Worm (Caenorhabditis elegans) whole organism, L4 larva: Measurements from ENCODE around the gene npp-18.

Experiments
- D1046.2 ChIP-seq: fragments of 200-800 bp; sonication (Bioruptor generic); IDR thresholded peaks from 2 replicates; pipeline ENCODE4 v1.3.6; 2022; ENCODE audit warnings: missing genetic modification characterization, missing compliant biosample characterization
- F10B5.3 ChIP-seq: sonication (generic microtip); optimal IDR thresholded peaks from 2 replicates; lab custom pipeline; 2016; ENCODE audit warnings: mild to moderate bottlenecking, missing genetic modification characterization, missing compliant biosample characterization
- T26A8.4 ChIP-seq: fragments of 200-800 bp; sonication (Bioruptor generic); IDR thresholded peaks from 2 replicates; pipeline ENCODE4 v1.3.6; 2022; ENCODE audit warnings: missing genetic modification characterization, missing compliant biosample characterization
- Y5F2A.4 ChIP-seq: fragments of 200-800 bp; sonication (Bioruptor generic); optimal IDR thresholded peaks from 2 replicates; lab custom pipeline; 2018; ENCODE audit warnings: mild to moderate bottlenecking, missing genetic modification characterization, missing compliant biosample characterization
- aha-1 ChIP-seq: fragments of 150-350 bp; peaks from one replicate; lab custom pipeline; 2014; ENCODE audit warnings: missing biosample characterization, missing genetic modification characterization
- attf-4 ChIP-seq: sonication (generic microtip); optimal IDR thresholded peaks from 3 replicates; lab custom pipeline; 2017; ENCODE audit warnings: missing biosample characterization, missing genetic modification characterization
- ceh-44 ChIP-seq: fragments of 200-800 bp; sonication (Bioruptor generic); IDR thresholded peaks from 2 replicates; pipeline ENCODE4 v1.3.6; 2022; ENCODE audit warnings: missing genetic modification reagents, missing genetic modification characterization, missing compliant biosample characterization
- ctbp-1 ChIP-seq: fragments of 200-800 bp; sonication (Bioruptor generic); IDR thresholded peaks from 2 replicates; pipeline ENCODE4 v1.3.6; 2022; ENCODE audit warnings: missing genetic modification reagents, missing genetic modification characterization, missing compliant biosample characterization
- daf-12 ChIP-seq: fragments of 150-350 bp; optimal IDR thresholded peaks from 2 replicates; lab custom pipeline; 2014; ENCODE audit warnings: missing biosample characterization, missing genetic modification reagents, missing genetic modification characterization
- daf-19 ChIP-seq: fragments of 200-800 bp; sonication (Bioruptor generic); conservative IDR thresholded peaks from 2 replicates; pipeline ENCODE4 v1.3.6; 2022; ENCODE audit warnings: missing genetic modification characterization, missing compliant biosample characterization
- dmd-6 ChIP-seq: fragments of 200-800 bp; sonication (Bioruptor generic); IDR thresholded peaks from 2 replicates; pipeline ENCODE4 v1.3.6; 2022; ENCODE audit warnings: missing genetic modification reagents, missing genetic modification characterization, missing compliant biosample characterization
- dmd-8 ChIP-seq: fragments of 200-800 bp; sonication (Bioruptor generic); IDR thresholded peaks from 2 replicates; pipeline ENCODE4 v1.3.6; 2022; ENCODE audit warnings: missing genetic modification characterization, missing compliant biosample characterization
- duxl-1 ChIP-seq: sonication (generic microtip); optimal IDR thresholded peaks from 2 replicates; lab custom pipeline; 2016; ENCODE audit warnings: mild to moderate bottlenecking, missing genetic modification characterization, moderate library complexity, missing compliant biosample characterization; ENCODE audit not compliant: poor library complexity
- dve-1 ChIP-seq: sonication (generic microtip); optimal IDR thresholded peaks from 2 replicates; lab custom pipeline; 2017; ENCODE audit warnings: antibody characterized with exemption, mild to moderate bottlenecking, missing genetic modification characterization, missing compliant biosample characterization; ENCODE audit not compliant: insufficient read depth
- egl-27 ChIP-seq: sonication (generic microtip); optimal IDR thresholded peaks from 3 replicates; lab custom pipeline; 2017; ENCODE audit warnings: missing biosample characterization, missing genetic modification reagents, missing genetic modification characterization
- egl-43 ChIP-seq: fragments of 200-800 bp; sonication (Bioruptor generic); IDR thresholded peaks from 2 replicates; pipeline ENCODE4 v1.3.6; 2022; ENCODE audit warnings: missing genetic modification reagents, missing genetic modification characterization, missing compliant biosample characterization
- fkh-10 ChIP-seq: fragments of 150-350 bp; optimal IDR thresholded peaks from 2 replicates; lab custom pipeline; 2014; ENCODE audit warnings: missing biosample characterization, missing genetic modification reagents, missing genetic modification characterization
- fos-1 ChIP-seq: fragments of 150-350 bp; optimal IDR thresholded peaks from 2 replicates; lab custom pipeline; 2014; ENCODE audit warnings: missing biosample characterization, missing genetic modification characterization
- hif-1 ChIP-seq, 2 experiments: sonication (generic microtip); optimal IDR thresholded peaks; 2 replicates each; lab custom pipeline; 2016 to 2017; ENCODE audit warnings: missing compliant biosample characterization in 2 of 2, missing genetic modification characterization in 2 of 2, missing genetic modification reagents in 2 of 2, missing genotype in 2 of 2, mild to moderate bottlenecking in 1 of 2
- lir-3 ChIP-seq: sonication (generic microtip); optimal IDR thresholded peaks from 2 replicates; lab custom pipeline; 2016; ENCODE audit warnings: mild to moderate bottlenecking, missing genetic modification characterization, missing compliant biosample characterization
- lsy-2 ChIP-seq, 2 experiments: fragments of 150-350 bp in 1 of 2; sonication (generic microtip) in 1 of 2; optimal IDR thresholded peaks; 2 replicates each; lab custom pipeline; 2014 to 2017; ENCODE audit warnings: missing biosample characterization in 2 of 2, missing genetic modification characterization in 2 of 2
- madf-5 ChIP-seq, 2 experiments: fragments of 200-800 bp; sonication (Bioruptor generic); IDR thresholded peaks; 2 replicates each; pipeline ENCODE4 v1.3.6; 2022; ENCODE audit warnings: missing compliant biosample characterization in 2 of 2, missing genetic modification characterization in 2 of 2
- mdt-29 ChIP-seq: fragments of 200-800 bp; sonication (Bioruptor generic); IDR thresholded peaks from 2 replicates; pipeline ENCODE4 v1.3.6; 2022; ENCODE audit warnings: missing genetic modification reagents, missing genetic modification characterization, missing compliant biosample characterization
- mep-1 ChIP-seq: fragments of 150-350 bp; sonication (generic microtip); optimal IDR thresholded peaks from 3 replicates; lab custom pipeline; 2014; ENCODE audit warnings: missing biosample characterization, missing genetic modification characterization
- mxl-2 ChIP-seq: fragments of 200-800 bp; sonication (Bioruptor generic); conservative IDR thresholded peaks from 2 replicates; pipeline ENCODE4 v1.3.6; 2022; ENCODE audit warnings: missing genetic modification reagents, missing genetic modification characterization, missing compliant biosample characterization
- mxl-3 ChIP-seq: fragments of 200-800 bp; sonication (Bioruptor generic); optimal IDR thresholded peaks from 2 replicates; lab custom pipeline; 2018; ENCODE audit warnings: mild to moderate bottlenecking, missing genetic modification characterization, missing compliant biosample characterization
- nhr-102 ChIP-seq: sonication (generic microtip); optimal IDR thresholded peaks from 2 replicates; lab custom pipeline; 2016; ENCODE audit warnings: mild to moderate bottlenecking, missing genetic modification characterization, moderate library complexity, missing compliant biosample characterization
- nhr-11 ChIP-seq: fragments of 150-350 bp; optimal IDR thresholded peaks from 2 replicates; lab custom pipeline; 2014; ENCODE audit warnings: missing biosample characterization, missing genetic modification characterization
- nhr-111 ChIP-seq: fragments of 200-800 bp; sonication (Bioruptor generic); optimal IDR thresholded peaks from 2 replicates; lab custom pipeline; 2018; ENCODE audit warnings: mild to moderate bottlenecking, missing genetic modification characterization, missing compliant biosample characterization
- nhr-42 ChIP-seq: fragments of 200-800 bp; sonication (Bioruptor generic); IDR thresholded peaks from 2 replicates; pipeline ENCODE4 v1.3.6; 2022; ENCODE audit warnings: missing genetic modification characterization, missing compliant biosample characterization
- nhr-76 ChIP-seq: fragments of 150-350 bp; optimal IDR thresholded peaks from 2 replicates; lab custom pipeline; 2014; ENCODE audit warnings: missing biosample characterization, missing genetic modification characterization
- nhr-77 ChIP-seq: fragments of 150-350 bp; optimal IDR thresholded peaks from 2 replicates; lab custom pipeline; 2014; ENCODE audit warnings: missing biosample characterization, missing genetic modification characterization
- php-3 ChIP-seq: fragments of 200-800 bp; sonication (Bioruptor generic); IDR thresholded peaks from 2 replicates; pipeline ENCODE4 v1.3.6; 2022; ENCODE audit warnings: missing genetic modification reagents, missing genetic modification characterization, missing compliant biosample characterization
- rbr-2 ChIP-seq: sonication (generic microtip); optimal IDR thresholded peaks from 2 replicates; lab custom pipeline; 2016; ENCODE audit warnings: missing genotype, missing genetic modification characterization, missing compliant biosample characterization
- sdz-12 ChIP-seq: fragments of 200-800 bp; sonication (Bioruptor generic); optimal IDR thresholded peaks from 2 replicates; lab custom pipeline; 2018; ENCODE audit warnings: mild to moderate bottlenecking, missing genetic modification characterization, missing compliant biosample characterization
- spr-1 ChIP-seq: sonication (generic microtip); optimal IDR thresholded peaks from 2 replicates; lab custom pipeline; 2016; ENCODE audit warnings: mild to moderate bottlenecking, missing genetic modification characterization, missing compliant biosample characterization
- unc-39 ChIP-seq: sonication (generic microtip); optimal IDR thresholded peaks from 2 replicates; lab custom pipeline; 2017; ENCODE audit warnings: missing biosample characterization, missing genetic modification characterization
- unc-62 ChIP-seq, 3 experiments: fragments of 150-350 bp in 1 of 3; sonication (generic microtip); optimal IDR thresholded peaks in 2 of 3; peaks in 1 of 3; 1 replicate in 1 of 3; 2 replicates in 2 of 3; lab custom pipeline; 2014 to 2017; ENCODE audit warnings: missing biosample characterization in 3 of 3, missing genetic modification characterization in 3 of 3, missing genetic modification reagents in 3 of 3, missing genotype in 1 of 3
- zag-1 ChIP-seq: fragments of 150-350 bp; optimal IDR thresholded peaks from 2 replicates; lab custom pipeline; 2014; ENCODE audit warnings: missing biosample characterization, missing genetic modification characterization
- zfp-2 ChIP-seq: sonication (generic microtip); optimal IDR thresholded peaks from 2 replicates; lab custom pipeline; 2016; ENCODE audit warnings: mild to moderate bottlenecking, missing genetic modification characterization, missing compliant biosample characterization
- zip-11 ChIP-seq: fragments of 200-800 bp; sonication (Bioruptor generic); IDR thresholded peaks from 2 replicates; pipeline ENCODE4 v1.3.6; 2022; ENCODE audit warnings: missing genetic modification characterization, missing compliant biosample characterization

npp-18 gene

ce11 chrIII:13275784-13276183 lies 20.9 kb upstream of the npp-18 start (continued):
- TF ChIP-seq unc-39 (no peak), dmd-6 (GFP tag; lab: Robert Waterston, UW) (peak; percentile 36; the same call in 1 of the 2 replicates), nhr-11 (peak; percentile 39), attf-4 (tag; lab: Kevin White, UChicago) (no peak), php-3 (GFP tag; lab: Robert Waterston, UW) (no peak), nhr-111 (no peak), dve-1 (tag; lab: Kevin White, UChicago) (peak; percentile 60), madf-5 (GFP tag; IDR thresholded peaks at IDR 0.05; lab: Robert Waterston, UW) (no peak), dmd-8 (no peak), zag-1 (peak; percentile 56), zip-11 (GFP tag; lab: Robert Waterston, UW) (no peak), F10B5.3 (tag; lab: Kevin White, UChicago) (no peak), D1046.2 (GFP tag; lab: Robert Waterston, UW) (no peak), nhr-42 (GFP tag; lab: Robert Waterston, UW) (no peak), fos-1 (tag; lab: Kevin White, UChicago) (no peak), zfp-2 (tag; lab: Kevin White, UChicago) (no peak), mdt-29 (GFP tag; lab: Robert Waterston, UW) (no peak), Y5F2A.4 (no peak), mep-1 (tag; lab: Kevin White, UChicago) (peak; percentile 74), lir-3 (tag; lab: Kevin White, UChicago) (no peak), rbr-2 (tag; lab: Kevin White, UChicago) (peak; percentile 83), daf-12 (no peak), egl-27 (no peak), unc-62 (GFP tag; optimal IDR thresholded peaks at IDR 0.05 in 1 of 2; lab: Kevin White, UChicago) (peak in 1 of 2 experiments; percentile 99), unc-62 (tag; optimal IDR thresholded peaks at IDR 0.05; lab: Kevin White, UChicago) (no peak), spr-1 (tag; lab: Kevin White, UChicago) (no peak), egl-43 (GFP tag; lab: Robert Waterston, UW) (peak; percentile 85; the same call in 1 of the 2 replicates), nhr-102 (tag; lab: Kevin White, UChicago) (no peak), T26A8.4 (GFP tag; lab: Robert Waterston, UW) (0 out of 2 replicates have a peak, but pooled peaks have one; percentile 25), nhr-77 (tag; lab: Kevin White, UChicago) (no peak), sdz-12 (peak; percentile 15), lsy-2 (tag; optimal IDR thresholded peaks at IDR 0.05; lab: Kevin White, UChicago) (peak; percentile 21 to 80), ctbp-1 (peak; percentile 80), mxl-2 (GFP tag; lab: Robert Waterston, UW) (no peak)

ce11 chrIII:13276958-13277357 lies 19.7 kb upstream of the npp-18 start, which contains the start of gene unc-64:
Gene unc-64, plus strand, starts transcription at chrIII:13277258.
- TF ChIP-seq mxl-3 (GFP tag; lab: Kevin White, UChicago) (no peak), nhr-76 (tag; lab: Kevin White, UChicago) (no peak), duxl-1 (tag; lab: Kevin White, UChicago) (no peak), daf-19 (GFP tag; lab: Robert Waterston, UW) (no peak)

- TF ChIP-seq aha-1 (tag; lab: Kevin White, UChicago) = peak; percentile 19
- TF ChIP-seq hif-1 (tag; optimal IDR thresholded peaks at IDR 0.05; lab: Kevin White, UChicago) = no peak
- peak in 1 of 2 experiments; percentile 73 for TF ChIP-seq unc-62 (GFP tag; optimal IDR thresholded peaks at IDR 0.05 in 1 of 2; lab: Kevin White, UChicago)
- no peak for TF ChIP-seq unc-62 (tag; optimal IDR thresholded peaks at IDR 0.05; lab: Kevin White, UChicago)
- TF ChIP-seq fkh-10 (GFP tag; lab: Kevin White, UChicago) = peak; percentile 26
- TF ChIP-seq ceh-44 (GFP tag; lab: Robert Waterston, UW) = no peak
Measured at ce11 chrIII:13277881-13278500, 18.7 kb upstream of the npp-18 start.
